Fruit fly (Drosophila melanogaster) ovary, adult (tissue): ENCODE results near the gene haf.

ENCODE experiments used
- CG17801 ChIP-seq: fragments of 200-800 bp; optimal IDR thresholded peaks from 2 replicates; lab custom pipeline; 2019; ENCODE audit warnings: missing biosample characterization, mild to moderate bottlenecking, missing genetic modification characterization, moderate library complexity; ENCODE audit not compliant: partially characterized antibody

The haf gene

dm6 chr2L:1590167-1590566 lies 35.2 kb downstream of the haf start:
- no peak for TF ChIP-seq CG17801 (GFP tag; lab: Kevin White, UChicago)

DNA sequence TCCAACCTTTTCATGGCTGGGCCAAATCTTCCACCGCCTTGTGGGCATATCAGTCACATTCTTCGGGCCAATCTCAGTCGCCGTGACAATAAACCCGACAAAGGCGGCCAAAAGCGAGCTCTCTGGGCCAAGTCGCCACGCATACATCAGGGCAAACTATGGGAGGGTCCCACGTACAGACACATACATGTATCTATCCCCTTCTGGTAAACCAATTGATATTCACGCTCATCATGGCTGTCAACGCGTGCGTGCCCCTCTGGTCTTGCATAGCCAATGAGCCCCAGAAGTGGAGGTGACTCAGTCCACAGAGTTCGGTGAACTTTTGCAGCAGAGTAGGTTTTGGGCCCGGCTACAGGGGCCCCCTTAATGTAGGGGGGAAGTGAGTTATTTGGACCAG lies 41.8 kb downstream of the haf start:
- TF ChIP-seq CG17801 (GFP tag; lab: Kevin White, UChicago): no peak

DNA sequence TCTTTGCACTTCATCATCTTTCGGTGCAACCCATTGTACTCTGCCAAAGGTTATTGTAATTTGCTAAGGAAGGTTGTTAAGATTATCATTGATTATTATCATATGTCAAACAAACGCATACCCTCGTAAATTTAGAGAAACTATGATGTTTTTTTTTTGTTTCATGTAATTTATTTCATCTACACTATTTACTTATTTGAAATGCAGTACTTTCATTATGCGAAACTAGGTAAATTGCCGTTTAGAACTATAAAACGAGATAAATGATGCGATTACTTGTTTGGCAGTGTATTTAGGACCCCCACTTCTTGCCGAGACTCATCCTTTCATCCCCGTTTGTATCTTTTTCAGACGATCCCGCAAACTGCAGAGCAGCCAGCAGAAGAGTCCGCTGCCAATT lies 48.9 kb downstream of the haf start:
- no peak for TF ChIP-seq CG17801 (GFP tag; lab: Kevin White, UChicago)

dm6 chr2L:1606758-1607157 lies 51.8 kb downstream of the haf start:
- TF ChIP-seq CG17801 (GFP tag; lab: Kevin White, UChicago): no peak

dm6 chr2L:1611122-1611521 lies 56.2 kb downstream of the haf start, which contains the start of the genes Rab3GAP1 and CG14352:
Gene Rab3GAP1, minus strand, starts transcription at chr2L:1611157.
Gene CG14352, plus strand, starts transcription at chr2L:1611410.
- TF ChIP-seq CG17801 (GFP tag; lab: Kevin White, UChicago): peak; percentile 74

DNA sequence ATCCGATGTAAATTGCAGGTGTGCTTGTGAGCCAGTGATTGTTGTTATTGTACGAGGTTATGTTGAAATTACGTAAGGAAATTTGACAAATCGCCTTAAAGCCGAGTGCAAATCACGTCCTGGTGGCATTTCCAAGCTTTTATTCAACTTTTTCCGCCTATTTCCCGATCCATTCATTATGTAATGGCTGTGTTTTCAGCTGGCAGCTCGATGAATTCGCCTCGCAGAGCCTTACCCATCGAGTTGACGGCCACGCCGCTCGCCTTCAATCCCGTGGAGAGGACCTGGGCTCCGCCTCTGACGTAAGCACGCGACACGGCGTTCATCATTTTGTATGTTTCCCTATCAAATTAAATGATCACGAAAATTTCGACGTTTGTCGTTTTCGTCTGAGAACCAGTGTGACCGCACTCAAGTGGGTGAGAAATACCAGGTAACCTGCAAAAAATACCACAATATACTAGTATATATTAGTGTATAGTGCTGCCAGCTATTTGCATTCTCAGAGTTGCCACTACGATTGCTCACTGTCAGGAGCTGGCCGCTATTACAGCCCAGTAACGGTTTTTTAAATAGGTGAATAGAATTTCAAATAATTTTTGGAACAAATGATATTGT lies 58.9 kb downstream of the haf start, which contains the start of gene RFeSP:
TSS of gene RFeSP (minus strand) at position 413 of the 618 bp plus-strand sequence.
- TF ChIP-seq CG17801 (GFP tag; lab: Kevin White, UChicago): no peak

- TF ChIP-seq CG17801 (GFP tag; lab: Kevin White, UChicago): no peak
These were observed 60.8 kb downstream of the haf start for dm6 chr2L:1615753-1616152.

DNA sequence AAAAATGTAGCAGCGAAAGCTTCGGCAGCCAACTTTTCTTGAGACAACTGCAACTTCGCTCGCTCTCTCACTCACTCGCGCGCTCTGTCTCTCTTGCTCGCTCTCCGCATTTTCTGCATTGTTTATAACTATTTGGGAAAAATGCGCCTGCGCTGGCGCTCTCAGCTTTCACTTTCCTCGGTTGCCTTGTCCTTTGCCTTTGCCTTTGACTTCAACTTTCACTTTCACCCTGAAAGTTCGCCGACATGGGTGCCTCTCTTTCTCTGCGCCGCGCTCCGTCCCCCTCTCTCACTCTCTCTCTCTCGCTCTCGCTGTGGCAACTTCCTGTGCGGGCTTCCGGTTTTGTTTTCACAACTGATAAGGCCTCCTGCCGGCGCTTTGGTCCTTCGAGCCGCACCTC lies 62.8 kb downstream of the haf start:
- TF ChIP-seq CG17801 (GFP tag; lab: Kevin White, UChicago): no peak

dm6 chr2L:1618696-1619095 lies 63.8 kb downstream of the haf start:
- no peak for TF ChIP-seq CG17801 (GFP tag; lab: Kevin White, UChicago)

dm6 chr2L:1619191-1619590 lies 64.3 kb downstream of the haf start:
- no peak for TF ChIP-seq CG17801 (GFP tag; lab: Kevin White, UChicago)

- TF ChIP-seq CG17801 (GFP tag; lab: Kevin White, UChicago): no peak
These were observed 65.9 kb downstream of the haf start for dm6 chr2L:1620797-1621196.

DNA sequence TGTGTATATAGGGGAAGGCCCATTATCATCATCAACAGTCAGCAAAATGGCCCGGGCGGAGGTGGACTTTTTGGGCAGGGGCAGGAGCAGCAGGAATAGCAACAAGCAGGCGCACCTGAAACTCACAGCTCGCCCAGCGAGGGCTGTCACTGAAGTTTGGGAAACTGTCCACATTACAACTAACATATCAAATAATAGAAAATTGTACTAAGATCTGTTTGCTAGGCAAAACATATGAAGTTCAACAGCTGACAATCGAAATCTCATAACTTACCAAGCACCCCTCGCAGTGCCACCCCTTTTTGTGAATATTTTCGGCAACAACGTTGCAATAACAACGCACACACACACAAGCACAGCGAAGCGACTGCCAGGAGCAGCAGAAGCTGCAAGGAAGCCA lies 69.8 kb downstream of the haf start:
- no peak for TF ChIP-seq CG17801 (GFP tag; lab: Kevin White, UChicago)

dm6 chr2L:1627824-1628501 lies 73.0 kb downstream of the haf start:
- TF ChIP-seq CG17801 (GFP tag; lab: Kevin White, UChicago): no peak

- TF ChIP-seq CG17801 (GFP tag; lab: Kevin White, UChicago): no peak
These were observed 73.6 kb downstream of the haf start for dm6 chr2L:1628502-1628864.

dm6 chr2L:1629206-1629959 lies 74.5 kb downstream of the haf start:
- no peak for TF ChIP-seq CG17801 (GFP tag; lab: Kevin White, UChicago)
